Fruit fly (Drosophila melanogaster) whole organism, adult: ENCODE data around the gene alpha-Est5.

Experiments
- CG11617 ChIP-seq: fragments of 200-800 bp; sonication (Bioruptor generic); optimal IDR thresholded peaks from 2 replicates; lab custom pipeline; 2017; ENCODE audit warnings: mild to moderate bottlenecking, missing biosample characterization, missing genetic modification reagents, missing genetic modification characterization
- CG12768 ChIP-seq: fragments of 200-800 bp; sonication (Bioruptor generic); optimal IDR thresholded peaks from 2 replicates; lab custom pipeline; 2017; ENCODE audit warnings: missing biosample characterization, missing genetic modification characterization, mild to moderate bottlenecking, moderate library complexity, missing genetic modification reagents
- CG14711 ChIP-seq: fragments of 200-800 bp; sonication (Bioruptor generic); optimal IDR thresholded peaks from 2 replicates; lab custom pipeline; 2018; ENCODE audit warnings: missing biosample characterization, mild to moderate bottlenecking, missing genetic modification characterization, moderate library complexity
- CG1620 ChIP-seq: fragments of 200-800 bp; sonication (Bioruptor generic); optimal IDR thresholded peaks from 2 replicates; lab custom pipeline; 2016; ENCODE audit warnings: missing biosample characterization, missing genetic modification characterization
- CG33017 ChIP-seq: fragments of 200-800 bp; sonication (Bioruptor generic); optimal IDR thresholded peaks from 2 replicates; lab custom pipeline; 2018; ENCODE audit warnings: missing biosample characterization, mild to moderate bottlenecking, missing genetic modification characterization, moderate library complexity
- CG5204 ChIP-seq: fragments of 200-800 bp; sonication (Bioruptor generic); optimal IDR thresholded peaks from 2 replicates; lab custom pipeline; 2016; ENCODE audit warnings: missing biosample characterization, missing genetic modification characterization
- CG7045 ChIP-seq: fragments of 200-800 bp; sonication (Bioruptor generic); optimal IDR thresholded peaks from 2 replicates; lab custom pipeline; 2017; ENCODE audit warnings: missing biosample characterization, mild to moderate bottlenecking, missing genetic modification characterization
- CG7101 ChIP-seq: fragments of 200-800 bp; sonication (Bioruptor generic); optimal IDR thresholded peaks from 2 replicates; lab custom pipeline; 2018; ENCODE audit warnings: missing biosample characterization, mild to moderate bottlenecking, missing genetic modification characterization, moderate library complexity
- Clk ChIP-seq: fragments of 200-800 bp; sonication (Bioruptor generic); optimal IDR thresholded peaks from 2 replicates; lab custom pipeline; 2017; ENCODE audit warnings: missing biosample characterization, missing genetic modification characterization
- Crg-1 ChIP-seq: fragments of 200-800 bp; sonication (Bioruptor generic); optimal IDR thresholded peaks from 2 replicates; lab custom pipeline; 2016; ENCODE audit warnings: missing biosample characterization, missing genetic modification characterization
- Hr96 ChIP-seq: fragments of 200-800 bp; sonication (Bioruptor generic); optimal IDR thresholded peaks from 2 replicates; lab custom pipeline; 2016; ENCODE audit warnings: missing biosample characterization, missing genetic modification characterization
- Mnt ChIP-seq: fragments of 200-800 bp; sonication (Bioruptor generic); optimal IDR thresholded peaks from 2 replicates; lab custom pipeline; 2016; ENCODE audit warnings: missing biosample characterization, mild to moderate bottlenecking, missing genetic modification characterization
- bab1 ChIP-seq: fragments of 200-800 bp; sonication (Bioruptor generic); optimal IDR thresholded peaks from 3 replicates; lab custom pipeline; 2019; ENCODE audit warnings: missing biosample characterization, mild to moderate bottlenecking, missing genetic modification characterization, moderate library complexity
- cic ChIP-seq: fragments of 200-800 bp; sonication (Bioruptor generic); optimal IDR thresholded peaks from 2 replicates; lab custom pipeline; 2017; ENCODE audit warnings: missing biosample characterization, mild to moderate bottlenecking, missing genetic modification characterization, moderate library complexity
- cnc ChIP-seq, 2 experiments: fragments of >200 bp; optimal IDR thresholded peaks; 2 replicates each; lab custom pipeline; 2017
- kay ChIP-seq: fragments of 200-800 bp; sonication (Bioruptor generic); peaks from one replicate; lab custom pipeline; 2016; ENCODE audit warnings: missing biosample characterization, missing genetic modification characterization, borderline replicate concordance
- ovo ChIP-seq: fragments of 200-800 bp; sonication (Bioruptor generic); optimal IDR thresholded peaks from 2 replicates; lab custom pipeline; 2016; ENCODE audit warnings: missing biosample characterization, missing genetic modification characterization
- pad ChIP-seq: fragments of 200-800 bp; sonication (Bioruptor generic); optimal IDR thresholded peaks from 3 replicates; lab custom pipeline; 2017; ENCODE audit warnings: missing biosample characterization, missing genetic modification characterization, mild to moderate bottlenecking, moderate library complexity, missing genetic modification reagents
- tj ChIP-seq: fragments of 200-800 bp; sonication (Bioruptor generic); optimal IDR thresholded peaks from 3 replicates; lab custom pipeline; 2017; ENCODE audit warnings: missing biosample characterization, mild to moderate bottlenecking, missing genetic modification characterization, moderate library complexity
- toe ChIP-seq: fragments of 200-800 bp; sonication (Bioruptor generic); optimal IDR thresholded peaks from 2 replicates; lab custom pipeline; 2016; ENCODE audit warnings: missing biosample characterization, missing genetic modification characterization

The alpha-Est5 gene

dm6 chr3R:7522266-7522955, 13.8 kb downstream of the alpha-Est5 start:
- TF ChIP-seq CG14711 (tag; lab: Kevin White, UChicago) (peak; percentile 16), Hr96 (GFP tag; lab: Kevin White, UChicago) (no peak), cnc (optimal IDR thresholded peaks at IDR 0.05; lab: Kevin White, UChicago) (peak in 1 of 2 experiments; percentile 31), CG33017 (tag; lab: Kevin White, UChicago) (peak; percentile 59), CG7101 (tag; lab: Kevin White, UChicago) (peak; percentile 65), CG7045 (GFP tag; lab: Kevin White, UChicago) (peak; percentile 5), tj (GFP tag; lab: Kevin White, UChicago) (no peak), pad (GFP tag; lab: Kevin White, UChicago) (no peak), CG1620 (GFP tag; lab: Kevin White, UChicago) (no peak), CG11617 (GFP tag; lab: Kevin White, UChicago) (no peak), toe (GFP tag; lab: Kevin White, UChicago) (peak; percentile 26), bab1 (GFP tag; lab: Kevin White, UChicago) (no peak), Mnt (GFP tag; lab: Kevin White, UChicago) (peak; percentile 10), ovo (GFP tag; lab: Kevin White, UChicago) (peak; percentile 27), CG5204 (GFP tag; lab: Kevin White, UChicago) (peak; percentile 20), Crg-1 (GFP tag; lab: Kevin White, UChicago) (peak; percentile 60), CG12768 (peak; percentile 44), cic (GFP tag; lab: Kevin White, UChicago) (peak; percentile 24), Clk (GFP tag; lab: Kevin White, UChicago) (no peak), kay (GFP tag; lab: Kevin White, UChicago) (peak; percentile 61)

- no peak for TF ChIP-seq CG33017 (tag; lab: Kevin White, UChicago)
Observed at dm6 chr3R:7519356-7519755, 16.8 kb downstream of the alpha-Est5 start, which contains the start of gene Ubc84D. TSS of gene Ubc84D (minus strand) at chr3R:7519456.

dm6 chr3R:7515599-7516069, 20.6 kb downstream of the alpha-Est5 start, which contains the start of gene alpha-Est8:
TSS of gene alpha-Est8 (minus strand) at chr3R:7515670.
- TF ChIP-seq Mnt (GFP tag; lab: Kevin White, UChicago) (peak; percentile 59), CG1620 (GFP tag; lab: Kevin White, UChicago) (no peak), kay (GFP tag; lab: Kevin White, UChicago) (peak; percentile 2), CG12768 (peak; percentile 47), CG7045 (GFP tag; lab: Kevin White, UChicago) (peak; percentile 38), CG5204 (GFP tag; lab: Kevin White, UChicago) (peak; percentile 38), tj (GFP tag; lab: Kevin White, UChicago) (peak; percentile 3), ovo (GFP tag; lab: Kevin White, UChicago) (peak; percentile 88), CG11617 (GFP tag; lab: Kevin White, UChicago) (no peak), Crg-1 (GFP tag; lab: Kevin White, UChicago) (no peak), cnc (optimal IDR thresholded peaks at IDR 0.05; lab: Kevin White, UChicago) (no peak), CG14711 (tag; lab: Kevin White, UChicago) (peak; percentile 29), CG7101 (tag; lab: Kevin White, UChicago) (peak; percentile 28), cic (GFP tag; lab: Kevin White, UChicago) (peak; percentile 55), pad (GFP tag; lab: Kevin White, UChicago) (peak; percentile 14), Hr96 (GFP tag; lab: Kevin White, UChicago) (peak; percentile 2), toe (GFP tag; lab: Kevin White, UChicago) (peak; percentile 31), bab1 (GFP tag; lab: Kevin White, UChicago) (no peak), CG33017 (tag; lab: Kevin White, UChicago) (peak; percentile 51), Clk (GFP tag; lab: Kevin White, UChicago) (peak; percentile 10)

dm6 chr3R:7514232-7514863, 21.8 kb downstream of the alpha-Est5 start:
- no peak for TF ChIP-seq Mnt (GFP tag; lab: Kevin White, UChicago)
- TF ChIP-seq kay (GFP tag; lab: Kevin White, UChicago): peak; percentile 64

- TF ChIP-seq tj (GFP tag; lab: Kevin White, UChicago) (peak; percentile 1), bab1 (GFP tag; lab: Kevin White, UChicago) (peak; percentile 5), CG12768 (no peak), cic (GFP tag; lab: Kevin White, UChicago) (peak; percentile 18), Mnt (GFP tag; lab: Kevin White, UChicago) (no peak), Clk (GFP tag; lab: Kevin White, UChicago) (no peak), kay (GFP tag; lab: Kevin White, UChicago) (peak; percentile 86)
Observed at dm6 chr3R:7508198-7508837, 27.9 kb downstream of the alpha-Est5 start.
